Fruit fly (Drosophila melanogaster) whole organism, embryonic: Measurements from ENCODE around the gene Uro.

Source experiments
- Ada2b ChIP-seq: fragments of 200-800 bp; sonication (Bioruptor generic); IDR thresholded peaks from 2 replicates; pipeline ENCODE4 v1.3.6; 2022; ENCODE audit warnings: missing biosample characterization, missing genetic modification characterization
- Atf-2 ChIP-seq: fragments of 200-800 bp; sonication (Bioruptor generic); optimal IDR thresholded peaks from 2 replicates; lab custom pipeline; 2016; ENCODE audit warnings: missing biosample characterization, missing genetic modification characterization
- CG10431 ChIP-seq: fragments of 200-800 bp; sonication (Bioruptor generic); optimal IDR thresholded peaks from 3 replicates; lab custom pipeline; 2018; ENCODE audit warnings: missing biosample characterization, mild to moderate bottlenecking, missing genetic modification characterization
- CG11696 ChIP-seq: fragments of 200-800 bp; sonication (Bioruptor generic); IDR thresholded peaks from 2 replicates; pipeline ENCODE4 v1.3.6; 2022; ENCODE audit warnings: missing biosample characterization, missing genetic modification characterization
- CG12659 ChIP-seq: fragments of 200-800 bp; sonication (Bioruptor generic); optimal IDR thresholded peaks from 3 replicates; lab custom pipeline; 2017; ENCODE audit warnings: mild to moderate bottlenecking, missing biosample characterization, missing genetic modification reagents, missing genetic modification characterization
- CG13624 ChIP-seq: fragments of 200-800 bp; sonication (Bioruptor generic); optimal IDR thresholded peaks from 2 replicates; lab custom pipeline; 2016; ENCODE audit warnings: missing biosample characterization, missing genetic modification characterization
- CG14014 ChIP-seq: fragments of 200-800 bp; sonication (Bioruptor generic); IDR thresholded peaks from 2 replicates; pipeline ENCODE4 v1.3.6; 2022; ENCODE audit warnings: missing biosample characterization, missing genetic modification characterization
- CG17385 ChIP-seq: fragments of 200-800 bp; sonication (Bioruptor generic); optimal IDR thresholded peaks from 3 replicates; lab custom pipeline; 2018; ENCODE audit warnings: missing biosample characterization, mild to moderate bottlenecking, missing genetic modification characterization
- CG18262 ChIP-seq: fragments of 200-800 bp; optimal IDR thresholded peaks from 3 replicates; lab custom pipeline; 2019; ENCODE audit warnings: missing biosample characterization, mild to moderate bottlenecking, missing genetic modification characterization, moderate library complexity
- CG18619 ChIP-seq: fragments of 200-800 bp; sonication (Bioruptor generic); optimal IDR thresholded peaks from 3 replicates; lab custom pipeline; 2017; ENCODE audit warnings: missing biosample characterization, mild to moderate bottlenecking, missing genetic modification characterization
- CG3065 ChIP-seq: fragments of 200-800 bp; sonication (Bioruptor generic); optimal IDR thresholded peaks from 2 replicates; lab custom pipeline; 2016; ENCODE audit warnings: missing biosample characterization, missing genetic modification characterization
- CG32532 ChIP-seq: fragments of 200-800 bp; sonication (Bioruptor generic); IDR thresholded peaks from 2 replicates; pipeline ENCODE4 v1.3.6; 2022; ENCODE audit warnings: missing biosample characterization, missing genetic modification characterization
- CG3281 ChIP-seq: fragments of 200-800 bp; sonication (Bioruptor generic); optimal IDR thresholded peaks from 3 replicates; lab custom pipeline; 2017; ENCODE audit warnings: missing biosample characterization, mild to moderate bottlenecking, missing genetic modification characterization
- CG3407 ChIP-seq: fragments of 200-800 bp; sonication (Bioruptor generic); optimal IDR thresholded peaks from 2 replicates; lab custom pipeline; 2018; ENCODE audit warnings: missing biosample characterization, mild to moderate bottlenecking, missing genetic modification characterization
- CG4424 ChIP-seq: fragments of 200-800 bp; sonication (Bioruptor generic); optimal IDR thresholded peaks from 3 replicates; lab custom pipeline; 2016; ENCODE audit warnings: missing biosample characterization, missing genetic modification characterization
- CG6175 ChIP-seq: fragments of 200-800 bp; sonication (Bioruptor generic); IDR thresholded peaks from 3 replicates; pipeline ENCODE4 v1.3.6; 2022; ENCODE audit warnings: missing biosample characterization, missing genetic modification characterization
- CG6654 ChIP-seq: fragments of 200-800 bp; sonication (Bioruptor generic); optimal IDR thresholded peaks from 2 replicates; lab custom pipeline; 2017; ENCODE audit warnings: missing biosample characterization, mild to moderate bottlenecking, missing genetic modification characterization
- CG7357 ChIP-seq: fragments of 200-800 bp; sonication (Bioruptor generic); IDR thresholded peaks from 3 replicates; pipeline ENCODE4 v1.3.6; 2022; ENCODE audit warnings: missing biosample characterization, missing genetic modification characterization
- CG7745 ChIP-seq: fragments of 200-800 bp; sonication (Bioruptor generic); optimal IDR thresholded peaks from 2 replicates; lab custom pipeline; 2018; ENCODE audit warnings: missing biosample characterization, mild to moderate bottlenecking, missing genetic modification characterization, moderate library complexity
- CG9437 ChIP-seq: fragments of 200-800 bp; sonication (Bioruptor generic); optimal IDR thresholded peaks from 2 replicates; lab custom pipeline; 2018; ENCODE audit warnings: missing biosample characterization, mild to moderate bottlenecking, missing genetic modification characterization
- Doc2 ChIP-seq: fragments of 200-800 bp; sonication (Bioruptor generic); IDR thresholded peaks from 2 replicates; pipeline ENCODE4 v1.3.6; 2022; ENCODE audit warnings: missing biosample characterization, missing genetic modification characterization
- Ets65A ChIP-seq: fragments of 200-800 bp; sonication (Bioruptor generic); peaks from one replicate; lab custom pipeline; 2016; ENCODE audit warnings: missing biosample characterization, missing genetic modification characterization
- Lpt ChIP-seq: fragments of >200 bp; optimal IDR thresholded peaks from 2 replicates; lab custom pipeline; 2018; ENCODE audit warnings: missing biosample characterization, missing genetic modification characterization
- MESR4 ChIP-seq: fragments of 200-800 bp; sonication (Bioruptor generic); optimal IDR thresholded peaks from 2 replicates; lab custom pipeline; 2018; ENCODE audit warnings: missing biosample characterization, mild to moderate bottlenecking, missing genetic modification characterization, moderate library complexity
- NFAT ChIP-seq: fragments of 200-800 bp; sonication (Bioruptor generic); IDR thresholded peaks from 2 replicates; pipeline ENCODE4 v1.3.6; 2022; ENCODE audit warnings: missing biosample characterization, missing genetic modification characterization
- Oaz ChIP-seq: fragments of 200-800 bp; sonication (Bioruptor generic); IDR thresholded peaks from 2 replicates; pipeline ENCODE4 v1.3.6; 2022; ENCODE audit warnings: missing biosample characterization, missing genetic modification characterization
- Side ChIP-seq: fragments of 200-800 bp; sonication (Bioruptor generic); optimal IDR thresholded peaks from 2 replicates; lab custom pipeline; 2016; ENCODE audit warnings: missing biosample characterization, missing genetic modification characterization
- Sry-β ChIP-seq: fragments of 200-800 bp; sonication (Bioruptor generic); optimal IDR thresholded peaks from 2 replicates; lab custom pipeline; 2018; ENCODE audit warnings: missing biosample characterization, mild to moderate bottlenecking, missing genetic modification characterization, moderate library complexity
- Trl ChIP-seq, 3 experiments: fragments of >200 bp in 2 of 3; fragments of 200-800 bp in 1 of 3; sonication (Bioruptor generic) in 1 of 3; optimal IDR thresholded peaks; 2 replicates in 1 of 3; 3 replicates in 2 of 3; lab custom pipeline; 2016 to 2017; ENCODE audit warnings: missing biosample characterization in 1 of 3, missing genetic modification characterization in 1 of 3
- Usf ChIP-seq: fragments of 200-800 bp; sonication (Bioruptor generic); optimal IDR thresholded peaks from 2 replicates; lab custom pipeline; 2017; ENCODE audit warnings: missing genotype, missing biosample characterization, missing genetic modification characterization
- Vsx1 ChIP-seq: fragments of 200-800 bp; sonication (Bioruptor generic); optimal IDR thresholded peaks from 2 replicates; lab custom pipeline; 2017; ENCODE audit warnings: missing biosample characterization, mild to moderate bottlenecking, missing genetic modification characterization, missing genetic modification reagents
- Xrp1 ChIP-seq: fragments of 200-800 bp; sonication (Bioruptor generic); IDR thresholded peaks from 2 replicates; pipeline ENCODE4 v1.3.6; 2022; ENCODE audit warnings: missing biosample characterization, missing genetic modification characterization
- az2 ChIP-seq: fragments of 200-800 bp; sonication (Bioruptor generic); optimal IDR thresholded peaks from 3 replicates; lab custom pipeline; 2016; ENCODE audit warnings: missing biosample characterization, missing genetic modification characterization
- crol ChIP-seq: fragments of 200-800 bp; sonication (Bioruptor generic); IDR thresholded peaks from 2 replicates; pipeline ENCODE4 v1.3.6; 2022; ENCODE audit warnings: missing biosample characterization, missing genetic modification characterization
- da ChIP-seq: fragments of 200-800 bp; sonication (Bioruptor generic); optimal IDR thresholded peaks from 2 replicates; lab custom pipeline; 2016; ENCODE audit warnings: missing biosample characterization, missing genetic modification characterization
- danr ChIP-seq: fragments of 200-800 bp; sonication (Bioruptor generic); IDR thresholded peaks from 2 replicates; pipeline ENCODE4 v1.3.6; 2022; ENCODE audit warnings: missing biosample characterization, missing genetic modification characterization
- esg ChIP-seq: fragments of 200-800 bp; sonication (Bioruptor generic); conservative IDR thresholded peaks from 2 replicates; pipeline ENCODE4 v1.3.6; 2022; ENCODE audit warnings: missing biosample characterization, missing genetic modification characterization
- exex ChIP-seq: fragments of 200-800 bp; sonication (Bioruptor generic); optimal IDR thresholded peaks from 4 replicates; lab custom pipeline; 2018; ENCODE audit warnings: missing biosample characterization, mild to moderate bottlenecking, missing genetic modification characterization, moderate library complexity
- fd3F ChIP-seq: fragments of 200-800 bp; sonication (Bioruptor generic); optimal IDR thresholded peaks from 2 replicates; lab custom pipeline; 2018; ENCODE audit warnings: missing biosample characterization, mild to moderate bottlenecking, missing genetic modification characterization, moderate library complexity
- gcm ChIP-seq: fragments of 200-800 bp; sonication (Bioruptor generic); optimal IDR thresholded peaks from 2 replicates; lab custom pipeline; 2019; ENCODE audit warnings: missing biosample characterization, mild to moderate bottlenecking, missing genetic modification characterization, moderate library complexity
- jing ChIP-seq: fragments of 200-800 bp; sonication (Bioruptor generic); optimal IDR thresholded peaks from 2 replicates; lab custom pipeline; 2018; ENCODE audit warnings: missing biosample characterization, mild to moderate bottlenecking, missing genetic modification characterization
- lmd ChIP-seq: fragments of 200-800 bp; sonication (Bioruptor generic); IDR thresholded peaks from 2 replicates; pipeline ENCODE4 v1.3.6; 2022; ENCODE audit warnings: missing biosample characterization, missing genetic modification characterization
- nmo ChIP-seq: fragments of 200-800 bp; sonication (Bioruptor generic); optimal IDR thresholded peaks from 2 replicates; lab custom pipeline; 2018; ENCODE audit warnings: missing biosample characterization, mild to moderate bottlenecking, missing genetic modification characterization, moderate library complexity
- otp ChIP-seq: fragments of 200-800 bp; sonication (Bioruptor generic); IDR thresholded peaks from 3 replicates; pipeline ENCODE4, ENCODE4 v1.3.6; 2022; ENCODE audit warnings: missing biosample characterization, missing genetic modification characterization
- peb ChIP-seq: fragments of 200-800 bp; sonication (Bioruptor generic); IDR thresholded peaks from 2 replicates; pipeline ENCODE4 v1.3.6; 2022; ENCODE audit warnings: missing biosample characterization, missing genetic modification characterization
- pho ChIP-seq: fragments of 200-800 bp; sonication (Bioruptor generic); optimal IDR thresholded peaks from 2 replicates; lab custom pipeline; 2016; ENCODE audit warnings: missing biosample characterization, missing genetic modification characterization
- ro ChIP-seq: fragments of 200-800 bp; sonication (Bioruptor generic); IDR thresholded peaks from 2 replicates; pipeline ENCODE4 v1.3.6; 2022; ENCODE audit warnings: missing biosample characterization, missing genetic modification characterization
- sim ChIP-seq: fragments of 200-800 bp; sonication (Bioruptor generic); IDR thresholded peaks from 2 replicates; pipeline ENCODE4 v1.3.6; 2022; ENCODE audit warnings: missing biosample characterization, missing genetic modification characterization
- sr ChIP-seq: fragments of 200-800 bp; sonication (Bioruptor generic); IDR thresholded peaks from 3 replicates; pipeline ENCODE4 v1.3.6; 2022; ENCODE audit warnings: missing biosample characterization, missing genetic modification characterization
- toy ChIP-seq: fragments of 200-800 bp; sonication (Bioruptor generic); IDR thresholded peaks from 2 replicates; pipeline ENCODE4 v1.3.6; 2022; ENCODE audit warnings: missing biosample characterization, missing genetic modification characterization
- tx ChIP-seq: fragments of 200-800 bp; sonication (Bioruptor generic); optimal IDR thresholded peaks from 2 replicates; lab custom pipeline; 2016; ENCODE audit warnings: missing biosample characterization, missing genetic modification characterization
- zen2 ChIP-seq: fragments of 200-800 bp; sonication (Bioruptor generic); IDR thresholded peaks from 3 replicates; pipeline ENCODE4 v1.3.6; 2022; ENCODE audit warnings: missing biosample characterization, missing genetic modification characterization; ENCODE audit not compliant: partially characterized antibody

Gene Uro

dm6 chr2L:7813357-7813756 is 33.5 kb downstream of the Uro start (continued):
- TF ChIP-seq da (GFP tag; lab: Kevin White, UChicago) (no peak), pho (GFP tag; lab: Kevin White, UChicago) (peak; percentile 34), fd3F (GFP tag; lab: Kevin White, UChicago) (peak; percentile 44), CG3281 (peak; percentile 75), danr (no peak), Oaz (GFP tag; lab: Robert Waterston, UW) (no peak), CG3407 (GFP tag; lab: Kevin White, UChicago) (peak; percentile 39), CG12659 (GFP tag; lab: Kevin White, UChicago) (peak; percentile 35), CG32532 (GFP tag; lab: Robert Waterston, UW) (peak; percentile 33; the same call in 1 of the 2 replicates), ro (GFP tag; lab: Robert Waterston, UW) (no peak), Atf-2 (GFP tag; lab: Kevin White, UChicago) (no peak), peb (GFP tag; lab: Robert Waterston, UW) (no peak), MESR4 (GFP tag; lab: Kevin White, UChicago) (no peak), CG11696 (GFP tag; lab: Robert Waterston, UW) (no peak), tx (GFP tag; lab: Kevin White, UChicago) (no peak), sr (GFP tag; lab: Robert Waterston, UW) (no peak), NFAT (GFP tag; lab: Robert Waterston, UW) (peak; percentile 65; the same call in 1 of the 2 replicates), CG4424 (no peak), CG6654 (GFP tag; lab: Kevin White, UChicago) (no peak), zen2 (GFP tag; lab: Robert Waterston, UW) (no peak), Side (GFP tag; lab: Kevin White, UChicago) (peak; percentile 62), CG10431 (peak; percentile 38), CG9437 (GFP tag; lab: Kevin White, UChicago) (no peak), Trl (optimal IDR thresholded peaks at IDR 0.05; lab: Kevin White, UChicago) (no peak), Trl (GFP tag; optimal IDR thresholded peaks at IDR 0.05; lab: Kevin White, UChicago) (no peak), otp (GFP tag; lab: Robert Waterston, UW) (peak; percentile 51; the same call in 1 of the 3 replicates), CG13624 (GFP tag; lab: Kevin White, UChicago) (peak; percentile 61), gcm (no peak), CG14014 (GFP tag; lab: Robert Waterston, UW) (peak; percentile 61; the same call in 1 of the 2 replicates), Vsx1 (GFP tag; lab: Kevin White, UChicago) (peak; percentile 7), CG3065 (GFP tag; lab: Kevin White, UChicago) (no peak), nmo (GFP tag; lab: Kevin White, UChicago) (no peak), lmd (GFP tag; lab: Robert Waterston, UW) (no peak; the same call in 1 of the 2 replicates), CG18619 (peak; percentile 34), CG18262 (tag; lab: Kevin White, UChicago) (peak; percentile 46), jing (no peak), Xrp1 (GFP tag; lab: Robert Waterston, UW) (peak; percentile 62), esg (GFP tag; lab: Robert Waterston, UW) (no peak), Usf (GFP tag; lab: Kevin White, UChicago) (no peak), crol (GFP tag; lab: Robert Waterston, UW) (no peak), CG7357 (GFP tag; lab: Robert Waterston, UW) (no peak), Ets65A (GFP tag; lab: Kevin White, UChicago) (no peak), exex (tag; lab: Kevin White, UChicago) (peak; percentile 41), CG17385 (GFP tag; lab: Kevin White, UChicago) (peak; percentile 30), CG7745 (tag; lab: Kevin White, UChicago) (peak; percentile 99), Ada2b (no peak; the same call in 1 of the 2 replicates), Lpt (GFP tag; lab: Kevin White, UChicago) (no peak), az2 (no peak), sim (GFP tag; lab: Robert Waterston, UW) (no peak), toy (no peak), Doc2 (GFP tag; lab: Robert Waterston, UW) (no peak), Sry-β (GFP tag; lab: Kevin White, UChicago) (peak; percentile 12), CG6175 (GFP tag; lab: Robert Waterston, UW) (no peak)
